Worm (Caenorhabditis elegans) whole organism, L2 larva: Measurements from ENCODE around the gene aat-7.

Source experiments
- C34F6.9 ChIP-seq: fragments of 150-350 bp; optimal IDR thresholded peaks from 2 replicates; lab custom pipeline; 2014; ENCODE audit warnings: missing biosample characterization, missing genetic modification characterization
- F13H6.1 ChIP-seq: sonication (generic microtip); optimal IDR thresholded peaks from 2 replicates; lab custom pipeline; 2016; ENCODE audit warnings: missing genetic modification characterization, missing compliant biosample characterization
- Y55F3AM.14 ChIP-seq: fragments of 200-800 bp; sonication (Bioruptor generic); optimal IDR thresholded peaks from 2 replicates; lab custom pipeline; 2018; ENCODE audit warnings: mild to moderate bottlenecking, missing genetic modification characterization, missing compliant biosample characterization
- ZK546.5 ChIP-seq: sonication (generic microtip); optimal IDR thresholded peaks from 2 replicates; lab custom pipeline; 2017; ENCODE audit warnings: missing biosample characterization, missing genetic modification characterization
- alr-1 ChIP-seq: fragments of 150-350 bp; optimal IDR thresholded peaks from 2 replicates; lab custom pipeline; 2014; ENCODE audit warnings: missing biosample characterization, missing genetic modification characterization
- blmp-1 ChIP-seq: sonication (generic microtip); optimal IDR thresholded peaks from 2 replicates; lab custom pipeline; 2017; ENCODE audit warnings: missing genetic modification characterization, mild to moderate bottlenecking, missing compliant biosample characterization, antibody characterized with exemption, moderate library complexity; ENCODE audit not compliant: insufficient read depth
- ceh-16 ChIP-seq: fragments of 150-350 bp; optimal IDR thresholded peaks from 2 replicates; lab custom pipeline; 2014; ENCODE audit warnings: missing biosample characterization, missing genetic modification characterization
- ceh-82 ChIP-seq: fragments of 150-350 bp; optimal IDR thresholded peaks from 2 replicates; lab custom pipeline; 2014; ENCODE audit warnings: missing biosample characterization, missing genetic modification characterization
- crh-2 ChIP-seq: sonication (generic microtip); optimal IDR thresholded peaks from 2 replicates; lab custom pipeline; 2017; ENCODE audit warnings: missing biosample characterization, missing genetic modification characterization
- dmd-4 ChIP-seq: sonication (generic microtip); optimal IDR thresholded peaks from 2 replicates; lab custom pipeline; 2017; ENCODE audit warnings: missing biosample characterization, missing genetic modification characterization
- egl-27 ChIP-seq: sonication (generic microtip); optimal IDR thresholded peaks from 3 replicates; lab custom pipeline; 2017; ENCODE audit warnings: missing biosample characterization, missing genetic modification reagents, missing genetic modification characterization
- elt-3 ChIP-seq: sonication (generic microtip); optimal IDR thresholded peaks from 2 replicates; lab custom pipeline; 2017; ENCODE audit warnings: missing biosample characterization, missing genetic modification characterization
- fos-1 ChIP-seq: fragments of 150-350 bp; optimal IDR thresholded peaks from 2 replicates; lab custom pipeline; 2014; ENCODE audit warnings: missing biosample characterization, missing genetic modification characterization
- lin-11 ChIP-seq: fragments of 150-350 bp; sonication (generic microtip); optimal IDR thresholded peaks from 2 replicates; lab custom pipeline; 2014; ENCODE audit warnings: missing biosample characterization, missing genetic modification characterization, inconsistent platforms, mixed read lengths
- lin-13 ChIP-seq: fragments of 150-350 bp; optimal IDR thresholded peaks from 2 replicates; lab custom pipeline; 2014; ENCODE audit warnings: missing biosample characterization, missing genetic modification reagents, missing genetic modification characterization
- lsy-2 ChIP-seq, 2 experiments: fragments of 150-350 bp in 1 of 2; sonication (generic microtip) in 1 of 2; optimal IDR thresholded peaks; 2 replicates each; lab custom pipeline; 2014 to 2017; ENCODE audit warnings: missing biosample characterization in 2 of 2, missing genetic modification characterization in 2 of 2
- mab-5 ChIP-seq: fragments of 150-350 bp; optimal IDR thresholded peaks from 2 replicates; lab custom pipeline; 2014; ENCODE audit warnings: missing biosample characterization, missing genetic modification characterization
- mbf-1 ChIP-seq: sonication (generic microtip); optimal IDR thresholded peaks from 2 replicates; lab custom pipeline; 2017; ENCODE audit warnings: missing biosample characterization, missing genetic modification characterization
- mdl-1 ChIP-seq, 2 experiments: fragments of 150-350 bp in 1 of 2; sonication (generic microtip) in 1 of 2; optimal IDR thresholded peaks; 2 replicates each; lab custom pipeline; 2017; ENCODE audit warnings: missing biosample characterization in 2 of 2, missing genetic modification characterization in 2 of 2
- nhr-10 ChIP-seq: sonication (generic microtip); optimal IDR thresholded peaks from 2 replicates; lab custom pipeline; 2017; ENCODE audit warnings: missing biosample characterization, missing genetic modification characterization
- nhr-11 ChIP-seq: fragments of 150-350 bp; optimal IDR thresholded peaks from 2 replicates; lab custom pipeline; 2014; ENCODE audit warnings: missing biosample characterization, missing genetic modification characterization
- nhr-129 ChIP-seq: fragments of 150-350 bp; optimal IDR thresholded peaks from 2 replicates; lab custom pipeline; 2014; ENCODE audit warnings: missing biosample characterization, missing genetic modification characterization
- nhr-21 ChIP-seq: fragments of 150-350 bp; optimal IDR thresholded peaks from 2 replicates; lab custom pipeline; 2014; ENCODE audit warnings: missing biosample characterization, missing genetic modification characterization
- nhr-25 ChIP-seq: fragments of 150-350 bp; sonication (generic microtip); optimal IDR thresholded peaks from 3 replicates; lab custom pipeline; 2014; ENCODE audit warnings: missing biosample characterization, missing genetic modification characterization
- peb-1 ChIP-seq: fragments of 150-350 bp; optimal IDR thresholded peaks from 2 replicates; lab custom pipeline; 2014; ENCODE audit warnings: missing biosample characterization, missing genetic modification characterization
- sem-4 ChIP-seq: fragments of 150-350 bp; optimal IDR thresholded peaks from 2 replicates; lab custom pipeline; 2014; ENCODE audit warnings: missing biosample characterization, missing genetic modification reagents, missing genetic modification characterization
- skn-1 ChIP-seq: sonication (generic microtip); optimal IDR thresholded peaks from 2 replicates; lab custom pipeline; 2017; ENCODE audit warnings: missing biosample characterization, missing genetic modification characterization
- sma-9 ChIP-seq, 2 experiments: fragments of 150-350 bp in 1 of 2; sonication (generic microtip) in 1 of 2; optimal IDR thresholded peaks; 2 replicates each; lab custom pipeline; 2014 to 2016; ENCODE audit warnings: missing genetic modification characterization in 2 of 2, mild to moderate bottlenecking in 1 of 2, missing biosample characterization in 1 of 2, missing compliant biosample characterization in 1 of 2, missing genetic modification reagents in 1 of 2, moderate library complexity in 1 of 2
- snpc-4 ChIP-seq: fragments of 150-350 bp; optimal IDR thresholded peaks from 2 replicates; lab custom pipeline; 2014; ENCODE audit warnings: missing biosample characterization, missing genetic modification characterization
- unc-39 ChIP-seq: fragments of 150-350 bp; optimal IDR thresholded peaks from 2 replicates; lab custom pipeline; 2014; ENCODE audit warnings: missing biosample characterization, missing genetic modification characterization
- unc-55 ChIP-seq: fragments of 150-350 bp; sonication (generic microtip); optimal IDR thresholded peaks from 3 replicates; lab custom pipeline; 2014; ENCODE audit warnings: missing biosample characterization, missing genetic modification reagents, missing genetic modification characterization
- unc-62 ChIP-seq: fragments of 150-350 bp; optimal IDR thresholded peaks from 2 replicates; lab custom pipeline; 2014; ENCODE audit warnings: missing biosample characterization, missing genetic modification reagents, missing genetic modification characterization
- zag-1 ChIP-seq: fragments of 150-350 bp; optimal IDR thresholded peaks from 2 replicates; lab custom pipeline; 2014; ENCODE audit warnings: missing biosample characterization, missing genetic modification characterization
- ztf-1 ChIP-seq: fragments of 200-800 bp; sonication (Bioruptor generic); conservative IDR thresholded peaks from 2 replicates; pipeline ENCODE4 v1.3.6; 2022; ENCODE audit warnings: missing genetic modification characterization, missing compliant biosample characterization
- ztf-11 ChIP-seq: sonication (generic microtip); optimal IDR thresholded peaks from 2 replicates; lab custom pipeline; 2017; ENCODE audit warnings: missing biosample characterization, missing genetic modification characterization
- ztf-4 ChIP-seq: fragments of 150-350 bp; optimal IDR thresholded peaks from 2 replicates; lab custom pipeline; 2014; ENCODE audit warnings: missing biosample characterization, missing genetic modification characterization

aat-7 gene

ce11 chrII:1376795-1377194 lies 9.9 kb upstream of the aat-7 start:
- TF ChIP-seq alr-1 (no peak), unc-55 (GFP tag; lab: Kevin White, UChicago) (peak; percentile 30)
- TF ChIP-seq, all 48 proteins: peak for 1

- TF ChIP-seq unc-39 (tag; lab: Kevin White, UChicago) (no peak), snpc-4 (no peak), nhr-21 (tag; lab: Kevin White, UChicago) (no peak), unc-62 (GFP tag; lab: Kevin White, UChicago) (no peak), sma-9 (GFP tag; optimal IDR thresholded peaks at IDR 0.05; lab: Kevin White, UChicago) (no peak), sma-9 (tag; optimal IDR thresholded peaks at IDR 0.05; lab: Kevin White, UChicago) (no peak)
- TF ChIP-seq, all 48 proteins: peak for 0
Measured at ce11 chrII:1378259-1378658, 8.4 kb upstream of the aat-7 start, which contains the start of gene F54D12.10. Gene F54D12.10, minus strand, starts transcription at chrII:1378359.

- TF ChIP-seq peb-1 (tag; lab: Kevin White, UChicago): no peak
- TF ChIP-seq nhr-25 (tag; lab: Kevin White, UChicago): no peak
- TF ChIP-seq ztf-4: no peak
- TF ChIP-seq crh-2 (tag; lab: Kevin White, UChicago): no peak
- TF ChIP-seq lin-13: no peak
- no peak for TF ChIP-seq mdl-1 (tag; optimal IDR thresholded peaks at IDR 0.05; lab: Kevin White, UChicago)
- TF ChIP-seq nhr-21 (tag; lab: Kevin White, UChicago): no peak
- TF ChIP-seq lin-11 (tag; lab: Kevin White, UChicago): no peak
- TF ChIP-seq ZK546.5 (tag; lab: Kevin White, UChicago): no peak
- TF ChIP-seq sem-4 (tag; lab: Kevin White, UChicago): no peak
- no peak for TF ChIP-seq mbf-1 (tag; lab: Kevin White, UChicago)
- no peak for TF ChIP-seq ceh-82
- TF ChIP-seq nhr-11 (tag; lab: Kevin White, UChicago): no peak
- TF ChIP-seq dmd-4 (tag; lab: Kevin White, UChicago): no peak
- TF ChIP-seq blmp-1: no peak
- TF ChIP-seq nhr-129: no peak
- no peak for TF ChIP-seq skn-1 (tag; lab: Kevin White, UChicago)
- TF ChIP-seq F13H6.1 (tag; lab: Kevin White, UChicago): no peak
Measured at ce11 chrII:1381618-1382017, 5.1 kb upstream of the aat-7 start, which contains the start of gene F54D12.9. Gene F54D12.9, minus strand, starts transcription at chrII:1381718.

- TF ChIP-seq lin-11 (tag; lab: Kevin White, UChicago) (no peak), skn-1 (tag; lab: Kevin White, UChicago) (no peak), ceh-82 (no peak), ztf-11 (tag; lab: Kevin White, UChicago) (no peak), zag-1 (tag; lab: Kevin White, UChicago) (no peak), lsy-2 (tag; optimal IDR thresholded peaks at IDR 0.05; lab: Kevin White, UChicago) (no peak), lin-13 (no peak), nhr-10 (tag; lab: Kevin White, UChicago) (no peak)
Measured at ce11 chrII:1385280-1385679, 1.4 kb upstream of the aat-7 start, which contains the start of gene F54D12.7. Gene F54D12.7, minus strand, starts transcription at chrII:1385380.

- TF ChIP-seq nhr-25 (tag; lab: Kevin White, UChicago) (no peak), Y55F3AM.14 (no peak)
Measured at ce11 chrII:1397703-1398102, 11.0 kb downstream of the aat-7 start, which contains the start of gene F54D12.8. Gene F54D12.8, minus strand, starts transcription at chrII:1398038.

ce11 chrII:1398396-1398795 lies 11.7 kb downstream of the aat-7 start, which contains the start of gene F54D12.2:
Gene F54D12.2, plus strand, starts transcription at chrII:1398696.
- TF ChIP-seq ztf-11 (tag; lab: Kevin White, UChicago): no peak
- no peak for TF ChIP-seq Y55F3AM.14
- TF ChIP-seq zag-1 (tag; lab: Kevin White, UChicago): no peak
- TF ChIP-seq elt-3 (tag; lab: Kevin White, UChicago): no peak
- no peak for TF ChIP-seq nhr-21 (tag; lab: Kevin White, UChicago)
- TF ChIP-seq snpc-4: no peak
- no peak for TF ChIP-seq fos-1 (tag; lab: Kevin White, UChicago)
- TF ChIP-seq mab-5 (tag; lab: Kevin White, UChicago): no peak
- no peak for TF ChIP-seq egl-27 (tag; lab: Kevin White, UChicago)
- TF ChIP-seq ztf-1: no peak
- TF ChIP-seq C34F6.9 (tag; lab: Kevin White, UChicago): no peak
- no peak for TF ChIP-seq peb-1 (tag; lab: Kevin White, UChicago)
- TF ChIP-seq F13H6.1 (tag; lab: Kevin White, UChicago): no peak
- TF ChIP-seq ceh-16 (tag; lab: Kevin White, UChicago): no peak
- no peak for TF ChIP-seq unc-62 (GFP tag; lab: Kevin White, UChicago)
